Fruit fly (Drosophila melanogaster) Kc167 (cell line): ENCODE measurements around the gene Rcd4.

ENCODE experiments used
- Myc ChIP-seq: fragments of >200 bp; optimal IDR thresholded peaks from 2 replicates; lab custom pipeline; 2017; ENCODE audit warnings: missing external identifiers
- Sin3A ChIP-seq: fragments of >200 bp; optimal IDR thresholded peaks from 2 replicates; lab custom pipeline; 2018; ENCODE audit warnings: missing external identifiers
- h ChIP-seq: fragments of >200 bp; optimal IDR thresholded peaks from 3 replicates; lab custom pipeline; 2018; ENCODE audit warnings: missing external identifiers
- insv ChIP-seq: fragments of >200 bp; optimal IDR thresholded peaks from 3 replicates; lab custom pipeline; 2018; ENCODE audit warnings: missing external identifiers
- psq ChIP-seq: fragments of >200 bp; optimal IDR thresholded peaks from 2 replicates; lab custom pipeline; 2017; ENCODE audit warnings: missing external identifiers
- ttk ChIP-seq: sonication (Bioruptor generic); optimal IDR thresholded peaks from 2 replicates; lab custom pipeline; 2017; ENCODE audit warnings: missing external identifiers

The Rcd4 gene

DNA sequence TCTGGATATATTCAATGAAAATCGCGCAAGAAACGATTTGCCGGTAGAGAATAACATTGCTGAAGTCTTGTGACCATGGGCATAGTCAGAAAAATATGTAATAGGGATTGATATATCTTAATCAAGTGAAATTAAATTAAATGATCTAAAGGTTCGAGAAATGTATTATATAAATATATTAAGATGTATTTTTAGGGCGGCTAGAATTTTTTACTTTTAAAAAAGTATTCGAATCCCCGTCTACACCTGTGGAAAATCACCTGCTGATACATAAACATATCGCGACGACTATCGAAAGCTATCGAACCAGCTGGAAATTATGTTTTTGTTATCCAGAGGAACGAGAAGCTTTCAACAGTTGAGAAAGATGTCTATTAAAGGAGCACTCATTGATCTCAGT is 5.9 kb upstream of the Rcd4 start, which contains the start of the genes CG13390 and CG17294:
CG13390 (minus strand) TSS at position 81 of the 400 bp plus-strand sequence.
CG17294 (plus strand) TSS at position 319 of the 400 bp plus-strand sequence.
- TF ChIP-seq h (lab: Kevin White, UChicago) = no peak
- no peak for TF ChIP-seq ttk
- no peak for TF ChIP-seq Sin3A (lab: Kevin White, UChicago)
- no peak for TF ChIP-seq Myc (lab: Kevin White, UChicago)
- no peak for TF ChIP-seq psq (lab: Kevin White, UChicago)
- TF ChIP-seq insv (lab: Kevin White, UChicago) = no peak

DNA sequence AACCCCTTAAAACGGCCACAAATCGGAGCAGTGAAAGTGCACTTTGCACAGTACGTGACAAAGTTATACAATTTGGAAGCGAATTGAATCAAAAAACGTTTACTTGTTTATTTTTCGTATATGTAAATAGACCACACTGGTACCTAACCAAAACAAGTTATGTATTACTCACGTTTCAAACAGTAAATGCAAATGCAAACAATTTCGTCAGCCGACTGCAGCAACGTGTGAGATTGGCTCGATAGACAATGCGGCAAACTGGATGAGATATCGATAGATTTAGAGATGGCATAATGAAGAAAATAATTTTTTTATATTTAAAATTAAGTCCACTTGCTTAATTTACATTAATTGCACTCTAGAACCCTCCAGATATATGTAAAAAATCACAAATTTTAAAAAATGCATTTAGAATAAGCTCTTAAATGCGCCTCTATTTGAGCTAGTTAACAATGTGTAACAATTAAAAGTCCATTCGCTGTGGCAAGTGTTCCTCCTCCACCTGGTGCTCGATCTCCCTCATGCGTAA is 1.1 kb upstream of the Rcd4 start, which contains the start of gene AlaRS:
AlaRS (minus strand) TSS at position 257 of the 529 bp plus-strand sequence.
- TF ChIP-seq h (lab: Kevin White, UChicago) (no peak), psq (lab: Kevin White, UChicago) (no peak), Myc (lab: Kevin White, UChicago) (no peak), ttk (no peak), Sin3A (lab: Kevin White, UChicago) (no peak), insv (lab: Kevin White, UChicago) (no peak)

DNA sequence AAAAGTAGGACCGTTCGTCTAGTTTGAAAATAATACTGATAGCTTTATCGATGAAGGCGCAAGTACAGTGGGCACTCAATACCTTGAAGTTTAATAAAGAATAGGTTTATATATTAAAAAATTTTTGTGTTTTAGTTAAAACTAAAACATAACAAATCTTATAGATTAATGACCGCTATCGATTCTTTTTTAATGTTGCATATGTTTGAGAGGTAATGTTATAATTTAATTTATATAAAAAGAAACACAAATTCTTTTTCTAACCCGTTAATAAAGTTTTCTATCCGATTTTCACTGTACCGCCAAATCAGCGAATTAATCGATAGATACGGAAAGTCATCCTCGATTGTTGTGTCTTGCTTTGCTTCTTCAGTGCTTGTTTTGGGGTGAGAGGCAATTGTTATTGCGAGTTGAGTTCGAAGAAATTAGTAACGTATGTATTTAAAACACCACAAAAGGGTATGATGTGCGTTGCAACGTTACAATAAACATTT is 1.5 kb downstream of the Rcd4 start, which contains the start of the genes Dad1 and CG13384:
Dad1 (minus strand) TSS at position 30 of the 494 bp plus-strand sequence.
CG13384 (plus strand) TSS at position 348 of the 494 bp plus-strand sequence.
- TF ChIP-seq Sin3A (lab: Kevin White, UChicago) = no peak

DNA sequence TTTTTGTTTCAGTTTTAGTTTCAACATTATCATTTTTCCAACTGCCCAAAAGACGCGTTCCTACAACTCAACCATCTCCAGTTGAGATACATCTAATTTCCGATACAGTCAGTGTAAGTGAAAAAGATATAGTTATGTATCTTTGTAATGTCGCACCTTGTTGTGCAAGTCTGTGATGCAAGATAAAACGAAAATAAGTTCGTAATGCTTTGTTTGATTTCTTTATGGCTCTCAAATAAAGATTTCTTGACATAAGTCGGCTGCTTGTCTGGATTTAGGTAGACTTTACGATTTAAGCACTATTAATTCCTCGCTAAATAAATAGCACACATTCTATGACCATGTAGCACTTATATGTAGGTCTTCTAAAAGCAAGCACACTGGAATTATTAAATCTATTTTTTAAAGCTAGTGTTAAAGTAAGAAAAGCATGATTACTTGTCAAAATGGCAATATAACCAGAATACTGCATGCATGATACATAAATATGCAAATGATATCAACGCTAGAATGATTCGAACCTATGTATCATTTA is 2.4 kb downstream of the Rcd4 start:
- TF ChIP-seq h (lab: Kevin White, UChicago) = no peak
- TF ChIP-seq insv (lab: Kevin White, UChicago) = no peak
- no peak for TF ChIP-seq Sin3A (lab: Kevin White, UChicago)
- TF ChIP-seq Myc (lab: Kevin White, UChicago) = no peak
- no peak for TF ChIP-seq ttk
- TF ChIP-seq psq (lab: Kevin White, UChicago) = no peak

DNA sequence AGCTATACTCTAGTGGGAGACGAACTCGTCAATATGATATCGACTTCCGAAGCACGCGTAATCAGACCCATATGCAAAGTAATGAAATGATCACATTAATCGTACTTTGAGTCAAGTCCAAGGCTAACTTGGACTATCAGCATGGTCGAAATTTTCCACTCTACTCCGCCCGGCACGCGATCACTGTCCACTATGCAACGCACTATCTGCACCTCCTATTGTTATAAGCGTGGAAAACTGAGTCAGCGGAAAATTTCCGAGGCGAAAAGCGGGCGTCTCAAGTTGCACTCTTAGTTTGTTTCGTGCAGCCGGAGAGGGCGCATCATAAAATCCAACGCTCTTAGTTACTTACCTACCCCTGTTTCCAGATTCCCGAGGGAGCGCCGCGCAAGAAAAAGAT is 3.2 kb downstream of the Rcd4 start:
- TF ChIP-seq psq (lab: Kevin White, UChicago) = no peak
- no peak for TF ChIP-seq insv (lab: Kevin White, UChicago)
- no peak for TF ChIP-seq Myc (lab: Kevin White, UChicago)
- TF ChIP-seq h (lab: Kevin White, UChicago) = no peak

DNA sequence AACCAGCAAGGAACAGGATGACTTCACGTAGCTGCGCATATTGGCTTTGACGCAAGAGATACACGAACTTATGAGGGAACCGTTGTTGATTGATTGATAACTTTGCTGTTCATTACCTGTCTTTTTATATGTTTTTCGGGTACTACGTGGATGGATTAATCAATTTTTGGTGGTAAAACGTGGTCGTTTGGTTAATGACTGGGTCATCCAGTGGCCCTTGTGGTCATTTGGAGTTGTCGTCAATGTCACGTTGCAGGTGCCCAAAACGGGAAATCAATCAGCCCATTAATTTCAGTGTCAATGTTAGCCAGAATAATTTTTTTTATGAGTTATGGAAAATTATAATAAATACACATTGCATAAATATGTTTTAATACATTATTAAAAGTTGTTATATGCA is 6.6 kb downstream of the Rcd4 start, which contains the start of gene CG42819:
CG42819 (minus strand) TSS at position 101 of the 400 bp plus-strand sequence.
- TF ChIP-seq ttk = no peak
- TF ChIP-seq psq (lab: Kevin White, UChicago) = no peak
- TF ChIP-seq insv (lab: Kevin White, UChicago) = no peak
- TF ChIP-seq Myc (lab: Kevin White, UChicago) = no peak
- TF ChIP-seq h (lab: Kevin White, UChicago) = no peak
- TF ChIP-seq Sin3A (lab: Kevin White, UChicago) = no peak

DNA sequence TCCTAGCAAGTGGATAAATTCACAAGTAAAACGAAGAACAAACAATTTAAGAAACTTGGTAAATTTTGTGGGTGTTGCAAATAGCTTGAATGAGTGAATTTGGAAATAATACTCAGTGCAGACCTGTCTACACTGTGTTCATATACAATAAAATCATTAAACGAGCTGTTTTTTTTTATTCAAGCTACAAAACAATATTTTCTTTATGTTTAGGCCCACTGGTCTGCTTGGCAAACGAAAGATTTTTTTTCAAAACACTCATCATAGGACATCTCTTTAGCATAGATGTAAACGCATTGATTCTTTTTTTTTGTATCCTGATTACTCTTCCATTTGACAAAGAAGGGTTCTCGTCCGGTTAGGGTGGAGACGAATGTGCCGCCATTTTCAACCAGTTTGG is 9.6 kb downstream of the Rcd4 start, which contains the start of gene CG42820:
CG42820 (minus strand) TSS at position 101 of the 400 bp plus-strand sequence.
- TF ChIP-seq Myc (lab: Kevin White, UChicago) (no peak), Sin3A (lab: Kevin White, UChicago) (no peak), psq (lab: Kevin White, UChicago) (no peak), ttk (no peak), insv (lab: Kevin White, UChicago) (no peak), h (lab: Kevin White, UChicago) (no peak)

DNA sequence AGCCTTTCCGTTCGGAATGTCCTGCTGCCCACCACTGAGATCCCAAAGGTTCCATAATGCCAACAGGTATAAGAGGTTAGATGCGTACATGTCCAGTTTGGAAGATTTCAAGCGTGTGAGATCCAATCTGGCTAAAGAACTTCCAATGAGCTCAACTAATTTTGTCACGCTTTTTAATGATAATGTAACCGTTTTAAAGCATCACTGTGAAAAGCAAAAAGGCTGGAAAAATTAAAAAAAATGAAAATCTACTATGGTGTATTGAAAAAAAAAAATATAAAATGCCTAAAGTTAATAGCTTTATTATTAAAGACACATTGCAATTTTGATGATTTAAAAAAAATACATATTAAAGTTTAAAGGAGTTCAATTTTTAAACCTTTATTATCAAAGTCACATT is 10.5 kb downstream of the Rcd4 start, which contains the start of gene Acp29AB:
Acp29AB (minus strand) TSS at position 101 of the 400 bp plus-strand sequence.
- TF ChIP-seq insv (lab: Kevin White, UChicago) (no peak), Sin3A (lab: Kevin White, UChicago) (no peak), Myc (lab: Kevin White, UChicago) (no peak), psq (lab: Kevin White, UChicago) (no peak), h (lab: Kevin White, UChicago) (no peak), ttk (no peak)

DNA sequence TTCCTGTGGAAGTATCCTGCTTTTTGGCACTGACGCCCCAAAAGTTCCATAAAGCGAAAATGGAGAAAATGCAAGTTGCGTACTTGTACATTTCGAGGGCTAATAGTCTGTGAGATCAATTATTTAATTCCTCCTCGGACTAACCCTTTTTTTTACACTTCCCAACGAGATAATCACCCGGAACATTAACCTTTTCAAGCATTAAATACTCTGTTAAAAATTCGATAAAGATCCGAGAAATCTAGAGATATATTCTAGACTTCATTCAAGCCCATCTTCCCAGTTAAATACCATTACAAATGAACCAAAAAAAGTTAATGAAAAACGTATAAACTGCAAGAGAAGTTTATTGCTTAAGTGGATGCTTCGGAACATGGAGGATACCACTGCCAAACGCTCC is 11.5 kb downstream of the Rcd4 start, which contains the start of gene lectin-29Ca:
lectin-29Ca (minus strand) TSS at position 101 of the 400 bp plus-strand sequence.
- TF ChIP-seq Myc (lab: Kevin White, UChicago) (no peak), h (lab: Kevin White, UChicago) (no peak), insv (lab: Kevin White, UChicago) (no peak), ttk (no peak), psq (lab: Kevin White, UChicago) (no peak), Sin3A (lab: Kevin White, UChicago) (no peak)

DNA sequence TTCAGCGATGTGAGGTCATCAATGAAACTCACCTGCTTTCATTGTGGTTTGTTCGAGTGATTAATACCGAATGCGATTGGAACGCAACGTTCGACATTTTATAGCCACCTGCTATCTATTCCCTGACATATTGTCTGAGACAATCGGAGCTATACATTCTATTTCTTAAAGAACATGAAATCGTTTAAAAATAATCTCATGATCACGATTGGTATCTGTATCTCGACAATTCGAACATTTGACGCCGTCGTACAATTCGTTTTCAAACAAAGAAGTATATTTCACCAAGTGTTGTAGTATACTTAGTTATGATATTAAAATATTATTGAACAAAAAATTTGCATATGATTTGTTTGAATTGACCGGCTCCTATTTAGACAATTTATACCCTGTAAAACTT is 12.2 kb downstream of the Rcd4 start, which contains the start of gene Peritrophin-15b:
Peritrophin-15b (minus strand) TSS at position 101 of the 400 bp plus-strand sequence.
- TF ChIP-seq ttk (no peak), psq (lab: Kevin White, UChicago) (no peak), h (lab: Kevin White, UChicago) (no peak), Sin3A (lab: Kevin White, UChicago) (no peak)

DNA sequence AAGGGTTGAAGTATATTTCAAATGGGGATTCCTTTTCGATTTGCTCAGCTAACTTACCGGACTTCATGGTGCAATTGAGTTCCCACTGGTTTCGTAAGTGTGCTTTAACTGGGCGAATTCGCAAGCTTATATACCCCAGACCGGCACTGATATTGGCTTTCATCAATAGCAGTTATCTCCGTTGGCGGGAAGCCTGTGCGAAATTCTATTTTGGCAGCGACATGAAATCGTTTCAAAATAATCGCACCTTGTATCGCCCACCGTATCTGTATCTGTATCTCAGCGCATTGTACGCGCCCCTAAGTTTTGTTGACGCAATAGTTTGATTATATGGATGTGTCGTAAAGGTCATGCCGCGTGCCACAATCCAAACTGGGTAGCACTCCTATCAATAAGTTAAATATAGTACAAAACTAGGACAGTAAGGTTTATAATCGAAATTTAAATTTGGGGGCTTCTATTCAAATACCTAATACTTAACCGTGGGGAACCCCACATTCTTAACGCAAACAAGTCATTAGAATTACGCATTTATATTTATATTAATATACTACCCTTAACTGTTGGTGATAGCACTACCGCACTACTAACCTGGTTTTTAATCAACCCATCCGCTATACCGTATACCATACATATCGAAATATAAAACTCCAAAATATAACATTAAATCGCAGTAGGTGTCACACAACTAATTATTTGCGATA is 13.5 kb downstream of the Rcd4 start, which contains the start of the genes Peritrophin-15a and CG13385:
Peritrophin-15a (minus strand) TSS at position 101 of the 704 bp plus-strand sequence.
CG13385 (plus strand) TSS at position 654 of the 704 bp plus-strand sequence.
- no peak for TF ChIP-seq Myc (lab: Kevin White, UChicago)
- no peak for TF ChIP-seq insv (lab: Kevin White, UChicago)
- TF ChIP-seq psq (lab: Kevin White, UChicago) = no peak
- TF ChIP-seq Sin3A (lab: Kevin White, UChicago) = no peak
- no peak for TF ChIP-seq h (lab: Kevin White, UChicago)
- no peak for TF ChIP-seq ttk
